Worm (Caenorhabditis elegans) whole organism, L1 larva: ENCODE results near the gene sri-74.

Experiments used
- C34B4.2 ChIP-seq: sonication (generic microtip); optimal IDR thresholded peaks from 2 replicates; lab custom pipeline; 2017; ENCODE audit warnings: mild to moderate bottlenecking, missing genetic modification characterization, missing compliant biosample characterization
- F16B12.6 ChIP-seq: fragments of 150-350 bp; optimal IDR thresholded peaks from 2 replicates; lab custom pipeline; 2014; ENCODE audit warnings: missing biosample characterization, missing genetic modification characterization
- aha-1 ChIP-seq: fragments of 150-350 bp; optimal IDR thresholded peaks from 2 replicates; lab custom pipeline; 2014; ENCODE audit warnings: missing biosample characterization, missing genetic modification characterization
- aly-2 ChIP-seq: fragments of 150-350 bp; optimal IDR thresholded peaks from 2 replicates; lab custom pipeline; 2014; ENCODE audit warnings: missing biosample characterization, missing genetic modification characterization
- ama-1 ChIP-seq: fragments of 150-350 bp; optimal IDR thresholded peaks from 2 replicates; lab custom pipeline; 2014
- ceh-63 ChIP-seq: fragments of 200-800 bp; sonication (Bioruptor generic); optimal IDR thresholded peaks from 2 replicates; lab custom pipeline; 2018; ENCODE audit warnings: mild to moderate bottlenecking, missing genetic modification characterization, missing compliant biosample characterization
- ceh-8 ChIP-seq: fragments of 200-800 bp; sonication (Bioruptor generic); optimal IDR thresholded peaks from 2 replicates; lab custom pipeline; 2018; ENCODE audit warnings: mild to moderate bottlenecking, missing genetic modification characterization, moderate library complexity, missing compliant biosample characterization
- ceh-90 ChIP-seq: sonication (generic microtip); optimal IDR thresholded peaks from 2 replicates; lab custom pipeline; 2016; ENCODE audit warnings: missing genetic modification characterization, missing compliant biosample characterization
- dsc-1 ChIP-seq: sonication (generic microtip); optimal IDR thresholded peaks from 2 replicates; lab custom pipeline; 2016; ENCODE audit warnings: mild to moderate bottlenecking, missing genetic modification characterization, missing compliant biosample characterization
- efl-1 ChIP-seq, 4 experiments: fragments of 150-350 bp; optimal IDR thresholded peaks in 3 of 4; peaks in 1 of 4; 1 replicate in 1 of 4; 2 replicates in 3 of 4; lab custom pipeline; 2014; ENCODE audit warnings: missing biosample characterization in 2 of 4, missing genetic modification characterization in 2 of 4, missing genetic modification reagents in 2 of 4
- efl-3 ChIP-seq: fragments of 200-800 bp; sonication (Bioruptor generic); optimal IDR thresholded peaks from 2 replicates; lab custom pipeline; 2018; ENCODE audit warnings: mild to moderate bottlenecking, missing genetic modification characterization, missing compliant biosample characterization
- ets-5 ChIP-seq: fragments of 200-800 bp; sonication (Bioruptor generic); IDR thresholded peaks from 2 replicates; pipeline ENCODE4 v1.3.6; 2022; ENCODE audit warnings: missing genetic modification characterization, missing compliant biosample characterization
- fkh-10 ChIP-seq: sonication (generic microtip); optimal IDR thresholded peaks from 2 replicates; lab custom pipeline; 2017; ENCODE audit warnings: missing biosample characterization, missing genetic modification reagents, missing genetic modification characterization
- fkh-4 ChIP-seq: sonication (generic microtip); optimal IDR thresholded peaks from 2 replicates; lab custom pipeline; 2016; ENCODE audit warnings: missing compliant biosample characterization, missing genetic modification characterization, borderline replicate concordance
- fos-1 ChIP-seq: fragments of 150-350 bp; optimal IDR thresholded peaks from 2 replicates; lab custom pipeline; 2014; ENCODE audit warnings: missing biosample characterization, missing genetic modification characterization
- grh-1 ChIP-seq: fragments of 200-800 bp; sonication (Bioruptor generic); IDR thresholded peaks from 2 replicates; pipeline ENCODE4 v1.3.6; 2022; ENCODE audit warnings: missing genetic modification reagents, missing genetic modification characterization, missing compliant biosample characterization
- hlh-17 ChIP-seq: fragments of 200-800 bp; sonication (Bioruptor generic); optimal IDR thresholded peaks from 2 replicates; lab custom pipeline; 2018; ENCODE audit warnings: missing genetic modification characterization, mild to moderate bottlenecking, missing compliant biosample characterization, moderate library complexity, borderline replicate concordance
- hlh-4 ChIP-seq: sonication (generic microtip); optimal IDR thresholded peaks from 2 replicates; lab custom pipeline; 2016; ENCODE audit warnings: mild to moderate bottlenecking, missing genetic modification characterization, missing compliant biosample characterization
- irx-1 ChIP-seq: sonication (generic microtip); optimal IDR thresholded peaks from 2 replicates; lab custom pipeline; 2016; ENCODE audit warnings: missing genetic modification characterization, missing compliant biosample characterization
- isw-1 ChIP-seq: fragments of 200-800 bp; sonication (Bioruptor generic); IDR thresholded peaks from 2 replicates; pipeline ENCODE4 v1.3.6; 2022; ENCODE audit warnings: missing genetic modification characterization, missing compliant biosample characterization
- lin-13 ChIP-seq: fragments of 150-350 bp; optimal IDR thresholded peaks from 2 replicates; lab custom pipeline; 2014; ENCODE audit warnings: missing biosample characterization, missing genetic modification reagents, missing genetic modification characterization
- lin-39 ChIP-seq: fragments of 150-350 bp; optimal IDR thresholded peaks from 2 replicates; lab custom pipeline; 2014; ENCODE audit warnings: missing biosample characterization, missing genetic modification reagents, missing genetic modification characterization
- lir-3 ChIP-seq: sonication (generic microtip); optimal IDR thresholded peaks from 2 replicates; lab custom pipeline; 2016; ENCODE audit warnings: mild to moderate bottlenecking, missing genetic modification characterization, moderate library complexity, missing compliant biosample characterization; ENCODE audit not compliant: poor library complexity
- lsy-2 ChIP-seq, 2 experiments: fragments of 150-350 bp; optimal IDR thresholded peaks; 2 replicates each; lab custom pipeline; 2014; ENCODE audit warnings: missing biosample characterization in 2 of 2, missing genetic modification characterization in 2 of 2
- mdl-1 ChIP-seq, 2 experiments: fragments of 150-350 bp; optimal IDR thresholded peaks; 2 replicates each; lab custom pipeline; 2014 to 2017; ENCODE audit warnings: missing biosample characterization in 2 of 2, missing genetic modification characterization in 2 of 2, inconsistent platforms in 1 of 2
- mef-2 ChIP-seq: fragments of 150-350 bp; optimal IDR thresholded peaks from 2 replicates; lab custom pipeline; 2014; ENCODE audit warnings: missing biosample characterization, missing genetic modification characterization
- mep-1 ChIP-seq: fragments of 150-350 bp; optimal IDR thresholded peaks from 2 replicates; lab custom pipeline; 2014; ENCODE audit warnings: missing biosample characterization, missing genetic modification characterization
- nhr-11 ChIP-seq: fragments of 150-350 bp; optimal IDR thresholded peaks from 2 replicates; lab custom pipeline; 2014; ENCODE audit warnings: missing biosample characterization, missing genetic modification characterization
- nhr-237 ChIP-seq: fragments of 150-350 bp; optimal IDR thresholded peaks from 2 replicates; lab custom pipeline; 2014; ENCODE audit warnings: missing biosample characterization, missing genetic modification characterization
- nhr-47 ChIP-seq: sonication (generic microtip); optimal IDR thresholded peaks from 2 replicates; lab custom pipeline; 2016; ENCODE audit warnings: mild to moderate bottlenecking, missing genetic modification characterization, moderate library complexity, missing compliant biosample characterization
- nhr-76 ChIP-seq: sonication (generic microtip); optimal IDR thresholded peaks from 2 replicates; lab custom pipeline; 2017; ENCODE audit warnings: missing biosample characterization, missing genetic modification characterization
- nhr-84 ChIP-seq: sonication (generic microtip); optimal IDR thresholded peaks from 2 replicates; lab custom pipeline; 2017; ENCODE audit warnings: missing biosample characterization, missing genetic modification characterization
- nhr-85 ChIP-seq: sonication (generic microtip); peaks from one replicate; lab custom pipeline; 2016; ENCODE audit warnings: missing genetic modification characterization, inconsistent platforms, missing compliant biosample characterization
- pag-3 ChIP-seq: sonication (generic microtip); optimal IDR thresholded peaks from 2 replicates; lab custom pipeline; 2017; ENCODE audit warnings: missing genetic modification characterization, mild to moderate bottlenecking, missing compliant biosample characterization, antibody characterized with exemption, borderline replicate concordance; ENCODE audit not compliant: insufficient read depth
- pqm-1 ChIP-seq: sonication (generic microtip); optimal IDR thresholded peaks from 3 replicates; lab custom pipeline; 2017; ENCODE audit warnings: missing biosample characterization, missing genetic modification characterization
- snu-23 ChIP-seq: sonication (generic microtip); optimal IDR thresholded peaks from 2 replicates; lab custom pipeline; 2016; ENCODE audit warnings: missing genetic modification characterization, missing compliant biosample characterization
- sox-4 ChIP-seq: sonication (generic microtip); optimal IDR thresholded peaks from 2 replicates; lab custom pipeline; 2016; ENCODE audit warnings: missing genetic modification characterization, missing compliant biosample characterization
- sup-37 ChIP-seq: fragments of 200-800 bp; sonication (Bioruptor generic); optimal IDR thresholded peaks from 2 replicates; lab custom pipeline; 2018; ENCODE audit warnings: mild to moderate bottlenecking, missing genetic modification characterization, missing compliant biosample characterization
- swsn-7 ChIP-seq: sonication (generic microtip); optimal IDR thresholded peaks from 2 replicates; lab custom pipeline; 2016; ENCODE audit warnings: missing genetic modification characterization, missing compliant biosample characterization
- tbx-2 ChIP-seq: sonication (generic microtip); optimal IDR thresholded peaks from 2 replicates; lab custom pipeline; 2016; ENCODE audit warnings: missing genetic modification characterization, missing compliant biosample characterization
- tlp-1 ChIP-seq: fragments of 150-350 bp; optimal IDR thresholded peaks from 2 replicates; lab custom pipeline; 2014; ENCODE audit warnings: missing biosample characterization, missing genetic modification characterization
- unc-130 ChIP-seq: fragments of 150-350 bp; optimal IDR thresholded peaks from 2 replicates; lab custom pipeline; 2017; ENCODE audit warnings: missing biosample characterization, missing genetic modification characterization, inconsistent platforms
- unc-30 ChIP-seq: sonication (generic microtip); optimal IDR thresholded peaks from 2 replicates; lab custom pipeline; 2017; ENCODE audit warnings: missing biosample characterization, missing genetic modification characterization
- unc-62 ChIP-seq: fragments of 150-350 bp; optimal IDR thresholded peaks from 2 replicates; lab custom pipeline; 2014; ENCODE audit warnings: missing biosample characterization, missing genetic modification reagents, missing genetic modification characterization
- unc-86 ChIP-seq: sonication (generic microtip); optimal IDR thresholded peaks from 2 replicates; lab custom pipeline; 2016; ENCODE audit warnings: missing genetic modification characterization, missing compliant biosample characterization
- unc-98 ChIP-seq: fragments of 200-800 bp; sonication (Bioruptor generic); IDR thresholded peaks from 2 replicates; pipeline ENCODE4 v1.3.6; 2022; ENCODE audit warnings: missing genetic modification characterization, missing compliant biosample characterization
- xbp-1 ChIP-seq: sonication (generic microtip); optimal IDR thresholded peaks from 2 replicates; lab custom pipeline; 2016; ENCODE audit warnings: missing genetic modification characterization, missing compliant biosample characterization
- zag-1 ChIP-seq: fragments of 150-350 bp; optimal IDR thresholded peaks from 2 replicates; lab custom pipeline; 2014; ENCODE audit warnings: missing biosample characterization, missing genetic modification characterization
- zip-4 ChIP-seq: fragments of 200-800 bp; sonication (Bioruptor generic); optimal IDR thresholded peaks from 2 replicates; lab custom pipeline; 2018; ENCODE audit warnings: mild to moderate bottlenecking, missing genetic modification characterization, moderate library complexity, missing compliant biosample characterization
- ztf-11 ChIP-seq, 2 experiments: sonication (generic microtip); optimal IDR thresholded peaks; 2 replicates each; lab custom pipeline; 2016 to 2017; ENCODE audit warnings: missing genetic modification characterization in 2 of 2, missing biosample characterization in 1 of 2, missing compliant biosample characterization in 1 of 2

sri-74 gene

ce11 chrII:2570384-2570964 is 12.5 kb downstream of the sri-74 start:
- peak; percentile 29 for TF ChIP-seq irx-1 (tag; lab: Kevin White, UChicago)
- TF ChIP-seq efl-3 (GFP tag; lab: Kevin White, UChicago): peak; percentile 23

ce11 chrII:2564899-2565298 is 18.0 kb downstream of the sri-74 start, which contains the start of gene usp-39:
Gene usp-39, plus strand, starts transcription at chrII:2565275.
- peak; percentile 97 for TF ChIP-seq F16B12.6 (tag; lab: Kevin White, UChicago)
- no peak for TF ChIP-seq ama-1 (lab: Kevin White, UChicago)
- no peak for TF ChIP-seq swsn-7
- no peak for TF ChIP-seq pag-3
- no peak for TF ChIP-seq hlh-17 (GFP tag; lab: Kevin White, UChicago)
- TF ChIP-seq fkh-4 (tag; lab: Kevin White, UChicago): peak; percentile 6
- peak; percentile 87 for TF ChIP-seq ceh-8
- TF ChIP-seq fkh-10 (GFP tag; lab: Kevin White, UChicago): peak; percentile 73
- TF ChIP-seq ceh-90 (tag; lab: Kevin White, UChicago): peak; percentile 67
- TF ChIP-seq efl-1 (optimal IDR thresholded peaks at IDR 0.05; lab: Kevin White, UChicago): peak; percentile 77 to 83
- peak; percentile 85 to 98 for TF ChIP-seq efl-1 (GFP tag; optimal IDR thresholded peaks at IDR 0.05 in 1 of 2; lab: Kevin White, UChicago)
- TF ChIP-seq nhr-85 (tag; lab: Kevin White, UChicago): peak; percentile 90
- peak; percentile 90 for TF ChIP-seq unc-130 (tag; lab: Kevin White, UChicago)
- peak; percentile 54 for TF ChIP-seq nhr-11
- TF ChIP-seq sup-37 (GFP tag; lab: Kevin White, UChicago): peak; percentile 63
- peak; percentile 11 for TF ChIP-seq nhr-237 (tag; lab: Kevin White, UChicago)
- TF ChIP-seq aly-2 (tag; lab: Kevin White, UChicago): peak; percentile 35
- TF ChIP-seq isw-1 (GFP tag; lab: Robert Waterston, UW): peak; percentile 66
- peak; percentile 35 for TF ChIP-seq mef-2 (tag; lab: Kevin White, UChicago)
- peak; percentile 90 for TF ChIP-seq snu-23
- TF ChIP-seq ets-5 (GFP tag; lab: Robert Waterston, UW): no peak
- TF ChIP-seq lir-3: no peak
- TF ChIP-seq tlp-1 (tag; lab: Kevin White, UChicago): no peak
- TF ChIP-seq sox-4: peak; percentile 71
- TF ChIP-seq lsy-2 (tag; optimal IDR thresholded peaks at IDR 0.05; lab: Kevin White, UChicago): peak; percentile 88 to 94
- no peak for TF ChIP-seq zag-1 (tag; lab: Kevin White, UChicago)
- no peak for TF ChIP-seq pqm-1 (tag; lab: Kevin White, UChicago)
- TF ChIP-seq nhr-84 (tag; lab: Kevin White, UChicago): no peak
- TF ChIP-seq fos-1 (tag; lab: Kevin White, UChicago): peak; percentile 51
- no peak for TF ChIP-seq ceh-63 (GFP tag; lab: Kevin White, UChicago)
- peak; percentile 88 for TF ChIP-seq lin-39 (tag; lab: Kevin White, UChicago)
- no peak for TF ChIP-seq nhr-47 (tag; lab: Kevin White, UChicago)
- no peak for TF ChIP-seq efl-3 (GFP tag; lab: Kevin White, UChicago)
- peak; percentile 68 for TF ChIP-seq lin-13 (GFP tag; lab: Kevin White, UChicago)
- TF ChIP-seq mdl-1 (tag; optimal IDR thresholded peaks at IDR 0.05; lab: Kevin White, UChicago): peak in 1 of 2 experiments; percentile 23
- TF ChIP-seq aha-1 (tag; lab: Kevin White, UChicago): peak; percentile 6
- TF ChIP-seq mep-1 (tag; lab: Kevin White, UChicago): peak; percentile 98
- TF ChIP-seq tbx-2: peak; percentile 85
- TF ChIP-seq unc-86 (tag; lab: Kevin White, UChicago): peak; percentile 80
- TF ChIP-seq unc-30 (tag; lab: Kevin White, UChicago): no peak
- no peak for TF ChIP-seq zip-4 (GFP tag; lab: Kevin White, UChicago)
- peak in 1 of 2 experiments; percentile 73 for TF ChIP-seq ztf-11 (tag; optimal IDR thresholded peaks at IDR 0.05; lab: Kevin White, UChicago)
- TF ChIP-seq hlh-4: no peak
- TF ChIP-seq unc-98 (GFP tag; lab: Robert Waterston, UW): no peak
- TF ChIP-seq xbp-1 (tag; lab: Kevin White, UChicago): peak; percentile 81
- no peak for TF ChIP-seq C34B4.2 (tag; lab: Kevin White, UChicago)
- no peak for TF ChIP-seq nhr-76 (tag; lab: Kevin White, UChicago)
- peak; percentile 40 for TF ChIP-seq grh-1
- TF ChIP-seq unc-62 (GFP tag; lab: Kevin White, UChicago): no peak
- no peak for TF ChIP-seq dsc-1 (tag; lab: Kevin White, UChicago)
- TF ChIP-seq irx-1 (tag; lab: Kevin White, UChicago): peak; percentile 87
